Worm (Caenorhabditis elegans): ENCODE measurements around the gene F41B4.2.

- TF ChIP-seq F52B5.7 (tag; optimal IDR thresholded peaks at IDR 0.05) (no peak), let-607 (tag; optimal IDR thresholded peaks at IDR 0.05) (peak; percentile 66), attf-6 (GFP tag; IDR thresholded peaks at IDR 0.05) (no peak), rcor-1 (GFP tag; IDR thresholded peaks at IDR 0.05) (no peak), lin-26 (GFP tag; IDR thresholded peaks at IDR 0.05) (no peak), let-526 (GFP tag; IDR thresholded peaks at IDR 0.05) (no peak), tbp1 (GFP tag; optimal IDR thresholded peaks at IDR 0.05) (no peak), him-1 (tag; optimal IDR thresholded peaks at IDR 0.05) (no peak), pha-4 (tag; optimal IDR thresholded peaks at IDR 0.05) (no peak), ztf-3 (GFP tag; optimal IDR thresholded peaks at IDR 0.05) (no peak), lag-1 (GFP tag; IDR thresholded peaks at IDR 0.05) (no peak), lin-35 (GFP tag; optimal IDR thresholded peaks at IDR 0.05) (no peak)
Measured at ce11 chrX:6808640-6809039, 26.4 kb downstream of the F41B4.2 start.
